Worm (Caenorhabditis elegans): Measurements from ENCODE around the gene C27H6.8.
"Not testable (repeated sequence)": the region's sequence is repeated elsewhere in the genome, so short reads cannot be mapped to it uniquely, and the experiment has no call there.

Gene C27H6.8

DNA sequence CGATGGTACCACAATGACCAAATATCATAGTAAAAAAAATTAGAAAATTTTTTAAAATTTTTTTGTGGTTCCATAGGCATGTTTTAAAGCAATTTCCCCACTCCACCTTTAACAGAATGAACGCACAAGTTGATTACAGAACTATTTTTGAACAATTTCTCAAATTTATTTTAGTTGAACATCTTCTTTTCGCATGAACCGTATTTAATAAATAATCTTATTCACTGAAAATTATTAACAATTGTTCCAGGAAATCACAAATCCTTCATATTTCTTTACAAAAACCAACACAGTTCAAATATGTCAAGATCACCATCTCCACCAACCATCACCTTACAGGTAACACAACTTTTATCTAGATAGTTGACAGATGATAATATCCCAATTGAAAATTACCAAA is 24.0 kb upstream of the C27H6.8 start, which contains the start of gene lea-1:
lea-1 (plus strand) TSS at position 301 of the 400 bp plus-strand sequence.
- TF ChIP-seq tbx-7 (tag; optimal IDR thresholded peaks at IDR 0.05) (no peak), odd-2 (tag; optimal IDR thresholded peaks at IDR 0.05) (no peak), hlh-8 (tag; optimal IDR thresholded peaks at IDR 0.05) (no peak), nhr-11 (tag; optimal IDR thresholded peaks at IDR 0.05) (no peak), zip-5 (tag; optimal IDR thresholded peaks at IDR 0.05) (no peak), pha-4 (tag; optimal IDR thresholded peaks at IDR 0.05) (no peak), ceh-45 (GFP tag; IDR thresholded peaks at IDR 0.05) (no peak), fkh-6 (tag; optimal IDR thresholded peaks at IDR 0.05) (no peak), elt-4 (tag; optimal IDR thresholded peaks at IDR 0.05) (no peak), ceh-30 (tag; optimal IDR thresholded peaks at IDR 0.05) (no peak), ceh-6 (GFP tag; optimal IDR thresholded peaks at IDR 0.05) (no peak), hlh-30 (tag; optimal IDR thresholded peaks at IDR 0.05; ENCODE audit: insufficient read depth) (no peak), fkh-10 (GFP tag; optimal IDR thresholded peaks at IDR 0.05) (no peak), ceh-19 (GFP tag; optimal IDR thresholded peaks at IDR 0.05) (no peak), hlh-13 (GFP tag; optimal IDR thresholded peaks at IDR 0.05) (no peak), nhr-232 (tag; optimal IDR thresholded peaks at IDR 0.05) (no peak), eyg-1 (tag; optimal IDR thresholded peaks at IDR 0.05) (no peak), C38D4.7 (GFP tag; optimal IDR thresholded peaks at IDR 0.05) (no peak), madf-2 (tag; optimal IDR thresholded peaks at IDR 0.05) (no peak), ama-1 (optimal IDR thresholded peaks at IDR 0.05) (no peak)

DNA sequence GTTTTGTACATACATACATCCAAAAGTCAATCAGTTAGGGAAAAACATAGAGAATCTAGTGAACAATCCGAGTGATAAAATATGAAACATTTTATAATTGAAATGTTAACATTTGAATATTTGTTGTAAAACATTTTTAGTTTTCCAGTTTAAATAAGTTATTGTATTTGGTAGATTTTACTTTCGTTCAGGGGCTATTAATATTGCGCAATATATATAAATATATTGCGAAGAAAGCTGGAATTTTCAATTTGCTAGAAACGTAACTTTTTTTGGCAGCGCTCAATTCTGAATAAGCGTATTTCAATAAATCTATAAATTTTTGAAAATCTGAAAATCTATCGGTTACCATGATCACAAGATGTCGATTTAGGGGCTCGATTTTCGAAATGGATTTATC is 19.9 kb upstream of the C27H6.8 start:
- TF ChIP-seq hlh-6 (tag; optimal IDR thresholded peaks at IDR 0.05) (no peak), fax-1 (tag; optimal IDR thresholded peaks at IDR 0.05) (no peak), tbx-7 (tag; optimal IDR thresholded peaks at IDR 0.05) (no peak), F13H6.1 (tag; optimal IDR thresholded peaks at IDR 0.05) (no peak), ceh-9 (tag; optimal IDR thresholded peaks at IDR 0.05) (no peak)

DNA sequence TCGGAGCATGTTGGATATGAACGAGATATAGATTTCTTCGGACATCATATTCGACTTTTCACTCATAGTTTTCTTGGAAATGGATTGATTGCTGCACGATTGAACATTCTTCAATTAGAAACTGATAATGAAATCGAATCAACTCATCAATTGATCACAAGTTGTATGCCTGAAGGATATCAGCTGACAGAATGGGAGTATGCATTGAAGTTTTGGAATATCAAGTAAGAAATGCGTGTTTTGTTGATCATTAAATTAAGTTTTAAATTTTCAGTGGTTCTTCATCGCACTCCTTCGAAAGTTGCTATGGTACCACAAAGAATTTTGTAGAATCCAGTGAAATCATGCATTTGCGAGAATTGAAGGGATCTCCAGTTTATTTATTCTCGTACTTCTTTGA is 18.8 kb upstream of the C27H6.8 start:
- no peak for TF ChIP-seq hlh-15 (tag; optimal IDR thresholded peaks at IDR 0.05)
- TF ChIP-seq nhr-11 (tag; optimal IDR thresholded peaks at IDR 0.05), result no peak
- TF ChIP-seq hlh-6 (tag; optimal IDR thresholded peaks at IDR 0.05), result no peak
- TF ChIP-seq unc-3 (GFP tag; conservative IDR thresholded peaks at IDR 0.05), result no peak
- TF ChIP-seq unc-3 (tag; optimal IDR thresholded peaks at IDR 0.05), result no peak
- no peak for TF ChIP-seq zip-5 (tag; optimal IDR thresholded peaks at IDR 0.05)
- TF ChIP-seq ceh-48 (tag; optimal IDR thresholded peaks at IDR 0.05), result no peak
- TF ChIP-seq hlh-30 (tag; optimal IDR thresholded peaks at IDR 0.05; ENCODE audit: insufficient read depth), result no peak
- no peak for TF ChIP-seq fkh-6 (tag; optimal IDR thresholded peaks at IDR 0.05)
- TF ChIP-seq sdc-2 (tag; optimal IDR thresholded peaks at IDR 0.05), result no peak
- no peak for TF ChIP-seq ceh-45 (GFP tag; IDR thresholded peaks at IDR 0.05)
- TF ChIP-seq fkh-10 (GFP tag; optimal IDR thresholded peaks at IDR 0.05), result no peak
- no peak for TF ChIP-seq ceh-9 (tag; optimal IDR thresholded peaks at IDR 0.05)
- no peak for TF ChIP-seq pha-4 (tag; optimal IDR thresholded peaks at IDR 0.05)
- TF ChIP-seq tbx-2 (tag; optimal IDR thresholded peaks at IDR 0.05), result no peak
- TF ChIP-seq ceh-14 (tag; optimal IDR thresholded peaks at IDR 0.05), result no peak
- TF ChIP-seq elt-4 (tag; optimal IDR thresholded peaks at IDR 0.05), result no peak
- TF ChIP-seq pqm-1 (tag; optimal IDR thresholded peaks at IDR 0.05), result no peak
- no peak for TF ChIP-seq C08G9.2 (tag; optimal IDR thresholded peaks at IDR 0.05)
- TF ChIP-seq C38D4.7 (GFP tag; optimal IDR thresholded peaks at IDR 0.05), result no peak

ce11 chrV:10004048-10004761 is 16.6 kb upstream of the C27H6.8 start, which contains the start of gene uda-1:
Gene uda-1 (plus strand): TSS chrV:10004755.
- not testable (repeated sequence) for TF ChIP-seq sox-4 (tag; optimal IDR thresholded peaks at IDR 0.05); ama-1 (optimal IDR thresholded peaks at IDR 0.05); C08G9.2 (tag; optimal IDR thresholded peaks at IDR 0.05)

Data from whole organism, late embryonic.